Worm (Caenorhabditis elegans) whole organism, early embryonic: ENCODE measurements around the gene ZK470.2.

Experiments used
- B0310.2 ChIP-seq: sonication (generic microtip); optimal IDR thresholded peaks from 2 replicates; lab custom pipeline; 2016; ENCODE audit warnings: mild to moderate bottlenecking, missing genetic modification characterization, missing compliant biosample characterization
- ama-1 ChIP-seq: fragments of 150-350 bp; optimal IDR thresholded peaks from 2 replicates; lab custom pipeline; 2014
- hmg-4 ChIP-seq: fragments of 200-800 bp; sonication (Bioruptor generic); optimal IDR thresholded peaks from 2 replicates; lab custom pipeline; 2018; ENCODE audit warnings: mild to moderate bottlenecking, missing genetic modification characterization, missing compliant biosample characterization

ce11 chrX:4190537-4191144 is 55.7 kb downstream of the ZK470.2 start, which contains the start of gene vha-12:
- TF ChIP-seq hmg-4 (GFP tag; lab: Kevin White, UChicago) = no peak
- TF ChIP-seq ama-1 (lab: Kevin White, UChicago) = no peak
- no peak for TF ChIP-seq B0310.2 (tag; lab: Kevin White, UChicago)
